Worm (Caenorhabditis elegans) whole organism, L2 larva: ENCODE results near the gene apt-9.
A peak's percentile ranks its signal among the peaks of the same experiment; 100 is the strongest.

Source experiments
- C34F6.9 ChIP-seq: fragments of 150-350 bp; optimal IDR thresholded peaks from 2 replicates; lab custom pipeline; 2014; ENCODE audit warnings: missing biosample characterization, missing genetic modification characterization
- F13H6.1 ChIP-seq: sonication (generic microtip); optimal IDR thresholded peaks from 2 replicates; lab custom pipeline; 2016; ENCODE audit warnings: missing genetic modification characterization, missing compliant biosample characterization
- R02D3.7 ChIP-seq: fragments of 150-350 bp; optimal IDR thresholded peaks from 2 replicates; lab custom pipeline; 2014; ENCODE audit warnings: missing biosample characterization, missing genetic modification characterization
- Y55F3AM.14 ChIP-seq: fragments of 200-800 bp; sonication (Bioruptor generic); optimal IDR thresholded peaks from 2 replicates; lab custom pipeline; 2018; ENCODE audit warnings: mild to moderate bottlenecking, missing genetic modification characterization, missing compliant biosample characterization
- ZK546.5 ChIP-seq: sonication (generic microtip); optimal IDR thresholded peaks from 2 replicates; lab custom pipeline; 2017; ENCODE audit warnings: missing biosample characterization, missing genetic modification characterization
- alr-1 ChIP-seq: fragments of 150-350 bp; optimal IDR thresholded peaks from 2 replicates; lab custom pipeline; 2014; ENCODE audit warnings: missing biosample characterization, missing genetic modification characterization
- aly-2 ChIP-seq: fragments of 150-350 bp; optimal IDR thresholded peaks from 2 replicates; lab custom pipeline; 2014; ENCODE audit warnings: missing biosample characterization, missing genetic modification characterization
- ama-1 ChIP-seq: fragments of 150-350 bp; optimal IDR thresholded peaks from 2 replicates; lab custom pipeline; 2018; ENCODE audit warnings: inconsistent platforms
- blmp-1 ChIP-seq: sonication (generic microtip); optimal IDR thresholded peaks from 2 replicates; lab custom pipeline; 2017; ENCODE audit warnings: missing genetic modification characterization, mild to moderate bottlenecking, missing compliant biosample characterization, antibody characterized with exemption, moderate library complexity; ENCODE audit not compliant: insufficient read depth
- ceh-16 ChIP-seq: fragments of 150-350 bp; optimal IDR thresholded peaks from 2 replicates; lab custom pipeline; 2014; ENCODE audit warnings: missing biosample characterization, missing genetic modification characterization
- ceh-82 ChIP-seq: fragments of 150-350 bp; optimal IDR thresholded peaks from 2 replicates; lab custom pipeline; 2014; ENCODE audit warnings: missing biosample characterization, missing genetic modification characterization
- crh-2 ChIP-seq: sonication (generic microtip); optimal IDR thresholded peaks from 2 replicates; lab custom pipeline; 2017; ENCODE audit warnings: missing biosample characterization, missing genetic modification characterization
- dmd-4 ChIP-seq: sonication (generic microtip); optimal IDR thresholded peaks from 2 replicates; lab custom pipeline; 2017; ENCODE audit warnings: missing biosample characterization, missing genetic modification characterization
- egl-27 ChIP-seq: sonication (generic microtip); optimal IDR thresholded peaks from 3 replicates; lab custom pipeline; 2017; ENCODE audit warnings: missing biosample characterization, missing genetic modification reagents, missing genetic modification characterization
- elt-1 ChIP-seq: fragments of 150-350 bp; optimal IDR thresholded peaks from 2 replicates; lab custom pipeline; 2014; ENCODE audit warnings: missing biosample characterization, missing genetic modification characterization
- elt-3 ChIP-seq: sonication (generic microtip); optimal IDR thresholded peaks from 2 replicates; lab custom pipeline; 2017; ENCODE audit warnings: missing biosample characterization, missing genetic modification characterization
- fos-1 ChIP-seq: fragments of 150-350 bp; optimal IDR thresholded peaks from 2 replicates; lab custom pipeline; 2014; ENCODE audit warnings: missing biosample characterization, missing genetic modification characterization
- lin-11 ChIP-seq: fragments of 150-350 bp; sonication (generic microtip); optimal IDR thresholded peaks from 2 replicates; lab custom pipeline; 2014; ENCODE audit warnings: missing biosample characterization, missing genetic modification characterization, inconsistent platforms, mixed read lengths
- lin-13 ChIP-seq: fragments of 150-350 bp; optimal IDR thresholded peaks from 2 replicates; lab custom pipeline; 2014; ENCODE audit warnings: missing biosample characterization, missing genetic modification reagents, missing genetic modification characterization
- lin-39 ChIP-seq: fragments of 150-350 bp; optimal IDR thresholded peaks from 2 replicates; lab custom pipeline; 2014; ENCODE audit warnings: missing biosample characterization, missing genetic modification reagents, missing genetic modification characterization
- lsy-2 ChIP-seq, 2 experiments: fragments of 150-350 bp in 1 of 2; sonication (generic microtip) in 1 of 2; optimal IDR thresholded peaks; 2 replicates each; lab custom pipeline; 2014 to 2017; ENCODE audit warnings: missing biosample characterization in 2 of 2, missing genetic modification characterization in 2 of 2
- mab-5 ChIP-seq: fragments of 150-350 bp; optimal IDR thresholded peaks from 2 replicates; lab custom pipeline; 2014; ENCODE audit warnings: missing biosample characterization, missing genetic modification characterization
- mbf-1 ChIP-seq: sonication (generic microtip); optimal IDR thresholded peaks from 2 replicates; lab custom pipeline; 2017; ENCODE audit warnings: missing biosample characterization, missing genetic modification characterization
- mdl-1 ChIP-seq, 2 experiments: fragments of 150-350 bp in 1 of 2; sonication (generic microtip) in 1 of 2; optimal IDR thresholded peaks; 2 replicates each; lab custom pipeline; 2017; ENCODE audit warnings: missing biosample characterization in 2 of 2, missing genetic modification characterization in 2 of 2
- nhr-10 ChIP-seq: sonication (generic microtip); optimal IDR thresholded peaks from 2 replicates; lab custom pipeline; 2017; ENCODE audit warnings: missing biosample characterization, missing genetic modification characterization
- nhr-11 ChIP-seq: fragments of 150-350 bp; optimal IDR thresholded peaks from 2 replicates; lab custom pipeline; 2014; ENCODE audit warnings: missing biosample characterization, missing genetic modification characterization
- nhr-12 ChIP-seq: fragments of 150-350 bp; optimal IDR thresholded peaks from 2 replicates; lab custom pipeline; 2014; ENCODE audit warnings: missing biosample characterization, missing genetic modification characterization
- nhr-129 ChIP-seq: fragments of 150-350 bp; optimal IDR thresholded peaks from 2 replicates; lab custom pipeline; 2014; ENCODE audit warnings: missing biosample characterization, missing genetic modification characterization
- nhr-23 ChIP-seq: fragments of 150-350 bp; optimal IDR thresholded peaks from 2 replicates; lab custom pipeline; 2014; ENCODE audit warnings: missing biosample characterization, missing genetic modification reagents, missing genetic modification characterization
- nhr-237 ChIP-seq: fragments of 150-350 bp; optimal IDR thresholded peaks from 2 replicates; lab custom pipeline; 2014; ENCODE audit warnings: missing biosample characterization, missing genetic modification characterization
- nhr-25 ChIP-seq: fragments of 150-350 bp; sonication (generic microtip); optimal IDR thresholded peaks from 3 replicates; lab custom pipeline; 2014; ENCODE audit warnings: missing biosample characterization, missing genetic modification characterization
- nhr-6 ChIP-seq: fragments of 150-350 bp; optimal IDR thresholded peaks from 2 replicates; lab custom pipeline; 2014; ENCODE audit warnings: missing biosample characterization, missing genetic modification characterization
- nhr-77 ChIP-seq: fragments of 150-350 bp; optimal IDR thresholded peaks from 2 replicates; lab custom pipeline; 2014; ENCODE audit warnings: missing biosample characterization, missing genetic modification characterization
- peb-1 ChIP-seq: fragments of 150-350 bp; optimal IDR thresholded peaks from 2 replicates; lab custom pipeline; 2014; ENCODE audit warnings: missing biosample characterization, missing genetic modification characterization
- sem-4 ChIP-seq: fragments of 150-350 bp; optimal IDR thresholded peaks from 2 replicates; lab custom pipeline; 2014; ENCODE audit warnings: missing biosample characterization, missing genetic modification reagents, missing genetic modification characterization
- skn-1 ChIP-seq: sonication (generic microtip); optimal IDR thresholded peaks from 2 replicates; lab custom pipeline; 2017; ENCODE audit warnings: missing biosample characterization, missing genetic modification characterization
- sma-3 ChIP-seq: sonication (generic microtip); optimal IDR thresholded peaks from 2 replicates; lab custom pipeline; 2016; ENCODE audit warnings: missing genetic modification reagents, missing genetic modification characterization, missing compliant biosample characterization
- sma-9 ChIP-seq, 2 experiments: fragments of 150-350 bp in 1 of 2; sonication (generic microtip) in 1 of 2; optimal IDR thresholded peaks; 2 replicates each; lab custom pipeline; 2014 to 2016; ENCODE audit warnings: missing genetic modification characterization in 2 of 2, mild to moderate bottlenecking in 1 of 2, missing biosample characterization in 1 of 2, missing compliant biosample characterization in 1 of 2, missing genetic modification reagents in 1 of 2, moderate library complexity in 1 of 2
- snpc-4 ChIP-seq: fragments of 150-350 bp; optimal IDR thresholded peaks from 2 replicates; lab custom pipeline; 2014; ENCODE audit warnings: missing biosample characterization, missing genetic modification characterization
- unc-39 ChIP-seq: fragments of 150-350 bp; optimal IDR thresholded peaks from 2 replicates; lab custom pipeline; 2014; ENCODE audit warnings: missing biosample characterization, missing genetic modification characterization
- unc-55 ChIP-seq: fragments of 150-350 bp; sonication (generic microtip); optimal IDR thresholded peaks from 3 replicates; lab custom pipeline; 2014; ENCODE audit warnings: missing biosample characterization, missing genetic modification reagents, missing genetic modification characterization
- unc-62 ChIP-seq: fragments of 150-350 bp; optimal IDR thresholded peaks from 2 replicates; lab custom pipeline; 2014; ENCODE audit warnings: missing biosample characterization, missing genetic modification reagents, missing genetic modification characterization
- ztf-1 ChIP-seq: fragments of 200-800 bp; sonication (Bioruptor generic); conservative IDR thresholded peaks from 2 replicates; pipeline ENCODE4 v1.3.6; 2022; ENCODE audit warnings: missing genetic modification characterization, missing compliant biosample characterization
- ztf-4 ChIP-seq: fragments of 150-350 bp; optimal IDR thresholded peaks from 2 replicates; lab custom pipeline; 2014; ENCODE audit warnings: missing biosample characterization, missing genetic modification characterization

The apt-9 gene

DNA sequence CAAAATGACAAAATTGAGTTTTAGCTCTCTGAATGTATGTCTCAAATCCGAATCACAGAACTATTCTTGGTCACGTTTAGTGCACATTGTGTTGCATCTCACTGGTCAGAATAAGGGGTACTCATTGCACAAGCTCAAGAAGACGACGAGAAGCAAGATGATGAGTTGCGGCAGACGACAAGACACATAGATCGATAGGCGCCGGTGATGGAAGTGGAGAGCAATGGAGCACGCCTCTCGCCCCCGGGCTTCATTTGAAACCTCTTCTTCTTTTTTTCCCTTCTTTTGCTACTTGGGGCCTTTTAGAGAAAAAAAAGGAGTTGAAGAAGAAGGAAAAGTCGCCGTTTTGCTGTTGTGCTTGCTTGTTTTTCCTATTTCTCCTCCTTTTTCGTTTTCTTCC, at the start of gene apt-9:
apt-9 (plus strand) TSS at position 194 of the 400 bp plus-strand sequence.
- TF ChIP-seq snpc-4 (tag; lab: Kevin White, UChicago) (peak; percentile 23), sma-3 (no peak), C34F6.9 (tag; lab: Kevin White, UChicago) (peak; percentile 26), sma-9 (GFP tag; optimal IDR thresholded peaks at IDR 0.05; lab: Kevin White, UChicago) (peak; percentile 22), sma-9 (tag; optimal IDR thresholded peaks at IDR 0.05; lab: Kevin White, UChicago) (no peak), Y55F3AM.14 (GFP tag; lab: Kevin White, UChicago) (peak; percentile 31), unc-55 (GFP tag; lab: Kevin White, UChicago) (peak; percentile 81), mdl-1 (tag; optimal IDR thresholded peaks at IDR 0.05; lab: Kevin White, UChicago) (peak in 1 of 2 experiments; percentile 28), mab-5 (tag; lab: Kevin White, UChicago) (peak; percentile 8), lin-11 (peak; percentile 16), nhr-129 (peak; percentile 54), nhr-25 (tag; lab: Kevin White, UChicago) (no peak), lsy-2 (tag; optimal IDR thresholded peaks at IDR 0.05; lab: Kevin White, UChicago) (peak in 1 of 2 experiments; percentile 42), F13H6.1 (no peak)

DNA sequence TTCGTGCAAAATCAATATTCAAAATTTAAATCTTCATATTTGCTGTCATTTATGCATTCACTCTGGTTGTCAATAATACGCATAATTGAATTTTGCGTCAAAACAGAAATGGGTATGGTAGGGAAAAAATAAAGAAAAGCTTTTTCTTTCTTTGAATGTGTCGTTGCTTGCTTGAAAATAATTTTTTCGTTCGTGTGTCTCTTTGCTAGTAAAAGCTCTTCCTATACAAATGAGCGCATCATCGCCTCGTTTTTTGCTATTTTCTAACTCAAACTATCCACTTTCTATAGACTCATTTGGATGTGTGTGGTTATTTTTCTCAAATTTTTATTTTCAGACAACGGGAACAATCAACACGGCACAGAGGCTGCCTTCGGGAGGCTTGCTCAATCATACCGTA, 39.7 kb upstream of the apt-9 start, which contains the start of gene ldb-1:
ldb-1 (plus strand) TSS at position 301 of the 400 bp plus-strand sequence.
- no peak for TF ChIP-seq ZK546.5
- no peak for TF ChIP-seq mdl-1 (tag; optimal IDR thresholded peaks at IDR 0.05; lab: Kevin White, UChicago)
- TF ChIP-seq sem-4 (tag; lab: Kevin White, UChicago): no peak
- TF ChIP-seq mab-5 (tag; lab: Kevin White, UChicago): no peak
- TF ChIP-seq alr-1 (tag; lab: Kevin White, UChicago): no peak
- TF ChIP-seq R02D3.7 (tag; lab: Kevin White, UChicago): no peak
- no peak for TF ChIP-seq peb-1 (tag; lab: Kevin White, UChicago)
- TF ChIP-seq sma-3: no peak
- no peak for TF ChIP-seq nhr-237 (tag; lab: Kevin White, UChicago)
- TF ChIP-seq fos-1 (tag; lab: Kevin White, UChicago): no peak
- TF ChIP-seq ceh-16 (tag; lab: Kevin White, UChicago): no peak
- no peak for TF ChIP-seq F13H6.1
- TF ChIP-seq crh-2 (tag; lab: Kevin White, UChicago): no peak
- no peak for TF ChIP-seq C34F6.9 (tag; lab: Kevin White, UChicago)
- TF ChIP-seq egl-27 (tag; lab: Kevin White, UChicago): no peak
- TF ChIP-seq dmd-4 (tag; lab: Kevin White, UChicago): no peak
- TF ChIP-seq elt-1 (tag; lab: Kevin White, UChicago): no peak
- no peak for TF ChIP-seq sma-9 (GFP tag; optimal IDR thresholded peaks at IDR 0.05; lab: Kevin White, UChicago)
- no peak for TF ChIP-seq sma-9 (tag; optimal IDR thresholded peaks at IDR 0.05; lab: Kevin White, UChicago)
- TF ChIP-seq unc-55 (GFP tag; lab: Kevin White, UChicago): no peak

DNA sequence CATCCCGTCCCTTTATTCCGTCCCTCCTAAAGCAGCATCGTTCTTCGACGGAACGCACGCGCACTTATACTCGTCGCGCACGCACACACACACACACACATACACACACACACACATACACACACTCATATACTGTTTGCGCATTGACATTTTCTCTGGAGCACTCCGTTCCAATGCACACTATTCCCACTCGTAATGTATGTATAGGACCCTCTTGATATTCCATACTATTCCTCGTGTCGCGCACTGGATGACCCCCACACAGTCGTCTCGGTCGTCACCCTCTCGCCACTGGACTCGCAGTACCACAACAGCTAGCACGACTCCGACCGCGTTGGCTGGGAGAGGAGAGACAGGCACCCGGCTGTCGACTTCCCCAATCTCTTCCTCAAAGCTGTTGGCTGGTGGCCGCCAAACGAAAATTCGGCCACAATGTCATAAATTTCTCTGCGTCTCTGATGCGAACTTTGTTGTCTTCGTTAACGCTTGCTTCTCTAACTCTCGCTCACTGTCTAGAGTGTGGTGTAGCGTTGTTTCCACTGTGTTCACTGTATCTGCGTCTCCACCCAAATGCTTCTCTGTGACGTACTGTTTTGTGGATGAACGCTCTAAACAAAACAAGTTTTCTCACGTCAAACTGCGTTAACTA, 37.2 kb upstream of the apt-9 start:
- no peak for TF ChIP-seq alr-1 (tag; lab: Kevin White, UChicago)
- peak; percentile 37 for TF ChIP-seq peb-1 (tag; lab: Kevin White, UChicago)
- TF ChIP-seq skn-1 (tag; lab: Kevin White, UChicago): no peak
- TF ChIP-seq mdl-1 (tag; optimal IDR thresholded peaks at IDR 0.05; lab: Kevin White, UChicago): peak; percentile 86 to 92
- TF ChIP-seq nhr-11 (tag; lab: Kevin White, UChicago): peak; percentile 32
- TF ChIP-seq nhr-23 (tag; lab: Kevin White, UChicago): no peak
- peak; percentile 82 for TF ChIP-seq nhr-6
- peak; percentile 52 for TF ChIP-seq blmp-1
- TF ChIP-seq C34F6.9 (tag; lab: Kevin White, UChicago): peak; percentile 93
- peak; percentile 58 for TF ChIP-seq ceh-82 (tag; lab: Kevin White, UChicago)
- peak; percentile 65 for TF ChIP-seq mab-5 (tag; lab: Kevin White, UChicago)
- peak; percentile 83 for TF ChIP-seq sma-9 (GFP tag; optimal IDR thresholded peaks at IDR 0.05; lab: Kevin White, UChicago)
- peak; percentile 43 for TF ChIP-seq sma-9 (tag; optimal IDR thresholded peaks at IDR 0.05; lab: Kevin White, UChicago)
- TF ChIP-seq ama-1 (lab: Kevin White, UChicago): no peak
- TF ChIP-seq aly-2 (tag; lab: Kevin White, UChicago): no peak
- TF ChIP-seq nhr-10 (tag; lab: Kevin White, UChicago): no peak
- TF ChIP-seq sem-4 (tag; lab: Kevin White, UChicago): peak; percentile 96
- peak; percentile 31 for TF ChIP-seq lin-11
- peak; percentile 37 for TF ChIP-seq ZK546.5
- TF ChIP-seq elt-3: no peak
- TF ChIP-seq ztf-4 (tag; lab: Kevin White, UChicago): peak; percentile 73
- peak; percentile 30 for TF ChIP-seq lin-39
- TF ChIP-seq mbf-1 (tag; lab: Kevin White, UChicago): no peak
- TF ChIP-seq unc-39 (tag; lab: Kevin White, UChicago): peak; percentile 9
- peak; percentile 41 for TF ChIP-seq ceh-16 (tag; lab: Kevin White, UChicago)
- peak; percentile 13 for TF ChIP-seq nhr-77 (tag; lab: Kevin White, UChicago)
- TF ChIP-seq nhr-25 (tag; lab: Kevin White, UChicago): peak; percentile 93
- TF ChIP-seq lin-13: peak; percentile 78
- no peak for TF ChIP-seq dmd-4 (tag; lab: Kevin White, UChicago)
- no peak for TF ChIP-seq ztf-1 (GFP tag; lab: Robert Waterston, UW)
- peak; percentile 59 for TF ChIP-seq fos-1 (tag; lab: Kevin White, UChicago)
- TF ChIP-seq nhr-12 (tag; lab: Kevin White, UChicago): no peak
- TF ChIP-seq unc-62: peak; percentile 48
- no peak for TF ChIP-seq R02D3.7 (tag; lab: Kevin White, UChicago)
- no peak for TF ChIP-seq elt-1 (tag; lab: Kevin White, UChicago)
- TF ChIP-seq lsy-2 (tag; optimal IDR thresholded peaks at IDR 0.05; lab: Kevin White, UChicago): peak; percentile 67 to 82
- peak; percentile 93 for TF ChIP-seq sma-3
- peak; percentile 80 for TF ChIP-seq crh-2 (tag; lab: Kevin White, UChicago)
